Fruit fly (Drosophila melanogaster): Measurements from ENCODE around the gene CG31674.
A peak's percentile ranks its signal among the peaks of the same experiment; 100 is the strongest.

The CG31674 gene

DNA sequence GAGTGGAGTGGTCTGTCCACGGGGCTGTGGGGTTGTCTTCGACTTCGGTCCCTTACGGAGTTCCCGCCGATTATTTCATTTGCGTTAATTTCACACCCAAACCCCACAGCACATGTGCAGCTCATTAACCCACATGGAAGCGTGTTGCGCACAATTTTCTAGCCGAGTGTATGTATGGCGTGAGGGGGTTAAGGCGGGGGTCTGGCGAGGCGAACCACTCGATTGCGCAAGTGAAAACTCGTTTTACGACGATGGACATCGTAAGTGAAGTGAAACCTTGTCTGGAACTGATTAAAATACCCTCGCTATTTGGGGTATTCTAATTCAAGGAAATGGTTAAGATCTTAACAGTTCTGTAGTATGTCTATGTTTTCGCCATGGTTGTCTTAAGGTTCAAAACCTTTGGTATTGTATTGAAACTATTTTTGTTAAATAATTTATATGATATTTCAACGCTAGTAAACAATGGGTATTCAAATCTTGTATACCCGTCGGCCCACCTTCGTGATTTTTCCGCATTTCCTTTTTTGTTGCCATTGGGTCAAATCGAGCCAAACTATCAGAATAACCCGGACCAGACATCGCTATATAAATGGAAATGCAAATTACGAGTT lies 19.9 kb upstream of the CG31674 start (continued):
- TF ChIP-seq CG31441 (GFP tag; IDR thresholded peaks at IDR 0.05) (peak; percentile 66), H15 (GFP tag; IDR thresholded peaks at IDR 0.05) (peak; percentile 60; the same call in 2 of the 3 replicates), CG8359 (GFP tag; optimal IDR thresholded peaks at IDR 0.05; ENCODE audit: borderline replicate concordance) (no peak), CoRest (tag; optimal IDR thresholded peaks at IDR 0.05) (peak; percentile 38), usp (GFP tag; optimal IDR thresholded peaks at IDR 0.05) (no peak), az2 (GFP tag; optimal IDR thresholded peaks at IDR 0.05) (peak; percentile 45), BtbVII (GFP tag; optimal IDR thresholded peaks at IDR 0.05) (peak; percentile 46), hb (GFP tag; IDR thresholded peaks at IDR 0.05; ENCODE audit: partially characterized antibody) (no peak), CG10543 (GFP tag; optimal IDR thresholded peaks at IDR 0.05) (peak; percentile 31), gce (GFP tag; IDR thresholded peaks at IDR 0.05) (no peak), sna (GFP tag; IDR thresholded peaks at IDR 0.05; ENCODE audit: partially characterized antibody) (no peak), CG11085 (GFP tag; IDR thresholded peaks at IDR 0.05) (no peak), CG16779 (GFP tag; IDR thresholded peaks at IDR 0.05) (no peak), CG33557 (GFP tag; optimal IDR thresholded peaks at IDR 0.05) (no peak), Xrp1 (GFP tag; IDR thresholded peaks at IDR 0.05) (peak; percentile 51; the same call in 1 of the 2 replicates), CG11398 (GFP tag; optimal IDR thresholded peaks at IDR 0.05) (no peak), nau (GFP tag; optimal IDR thresholded peaks at IDR 0.05) (peak; percentile 18), Fer3 (tag; optimal IDR thresholded peaks at IDR 0.05) (peak; percentile 41), CG17912 (GFP tag; optimal IDR thresholded peaks at IDR 0.05) (no peak), eve (GFP tag; optimal IDR thresholded peaks at IDR 0.05) (peak in 1 of 2 experiments; percentile 68), cas (GFP tag; IDR thresholded peaks at IDR 0.05) (no peak), nerfin-1 (tag; optimal IDR thresholded peaks at IDR 0.05) (no peak), Sox102F (GFP tag; optimal IDR thresholded peaks at IDR 0.05) (peak; percentile 79), tup (GFP tag; optimal IDR thresholded peaks at IDR 0.05) (peak; percentile 11), bab2 (GFP tag; optimal IDR thresholded peaks at IDR 0.05) (no peak), CG34224 (GFP tag; IDR thresholded peaks at IDR 0.05; ENCODE audit: partially characterized antibody) (no peak), CG8765 (GFP tag; IDR thresholded peaks at IDR 0.05) (no peak), CG16863 (GFP tag; optimal IDR thresholded peaks at IDR 0.05) (no peak), fd3F (GFP tag; optimal IDR thresholded peaks at IDR 0.05) (peak; percentile 29), stwl (tag; optimal IDR thresholded peaks at IDR 0.05) (no peak), nerfin-2 (GFP tag; IDR thresholded peaks at IDR 0.05; ENCODE audit: partially characterized antibody) (no peak)

DNA sequence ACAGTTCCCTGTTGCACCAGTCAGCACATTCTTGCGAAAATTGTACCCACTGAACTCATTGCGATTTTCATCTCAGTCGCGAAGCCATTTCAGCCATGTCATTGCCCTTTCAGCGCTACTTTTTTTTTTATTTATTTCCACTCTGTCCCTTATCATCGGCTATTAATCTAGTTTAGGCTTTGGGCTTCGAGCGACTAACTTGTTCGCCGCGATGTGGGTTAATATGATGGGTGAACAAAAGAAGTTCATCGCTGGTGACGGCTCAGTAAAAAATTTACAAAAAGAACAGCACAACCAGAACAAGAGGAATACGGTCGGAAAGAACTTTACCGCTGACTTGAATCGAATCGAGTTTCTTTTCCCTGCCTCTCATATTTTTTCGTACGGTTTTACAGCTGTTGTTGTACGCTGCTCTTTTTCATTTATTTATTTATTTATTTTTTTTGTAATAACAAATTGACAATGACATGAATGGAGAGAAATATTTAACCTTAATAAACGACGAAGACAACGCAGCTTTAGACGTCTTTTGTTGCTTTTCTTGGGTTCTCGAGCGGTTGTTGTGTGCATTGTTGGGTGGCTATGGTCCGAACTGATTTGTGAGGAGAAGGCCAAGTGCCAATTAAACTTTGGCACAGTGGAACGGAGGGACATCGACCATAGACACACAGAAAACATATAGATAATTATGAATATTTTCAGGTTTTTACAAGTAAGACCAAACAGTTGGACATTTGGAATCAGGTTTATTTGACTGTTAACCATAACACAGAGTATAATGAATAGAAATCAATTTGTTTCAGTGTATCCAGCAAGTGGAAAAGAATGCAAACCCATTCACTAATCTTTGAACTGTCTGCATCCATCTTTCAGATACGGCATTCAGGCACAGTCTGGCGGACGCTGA lies 18.5 kb upstream of the CG31674 start:
- TF ChIP-seq slp2 (GFP tag; optimal IDR thresholded peaks at IDR 0.05) = no peak
- TF ChIP-seq knrl (GFP tag; IDR thresholded peaks at IDR 0.05; ENCODE audit: partially characterized antibody) = no peak
- no peak for TF ChIP-seq CG17359 (tag; optimal IDR thresholded peaks at IDR 0.05)
- 0 out of 4 replicates have a peak, but pooled peaks have one; percentile 52 for TF ChIP-seq chinmo (GFP tag; IDR thresholded peaks at IDR 0.05; ENCODE audit: partially characterized antibody)
- TF ChIP-seq hth (optimal IDR thresholded peaks at IDR 0.05) = no peak
- TF ChIP-seq esg (GFP tag; conservative IDR thresholded peaks at IDR 0.05) = no peak
- TF ChIP-seq NfI (GFP tag; optimal IDR thresholded peaks at IDR 0.05) = no peak
- no peak for TF ChIP-seq ATbp (GFP tag; optimal IDR thresholded peaks at IDR 0.05)
- TF ChIP-seq gsb (GFP tag; IDR thresholded peaks at IDR 0.05) = no peak
- no peak for TF ChIP-seq CG8290 (GFP tag; optimal IDR thresholded peaks at IDR 0.05)
- TF ChIP-seq CG8290 (tag; optimal IDR thresholded peaks at IDR 0.05) = peak in 1 of 2 experiments; percentile 30
- 0 out of 2 replicates have a peak, but pooled peaks have one; percentile 11 for TF ChIP-seq CG11696 (GFP tag; IDR thresholded peaks at IDR 0.05)
- no peak for TF ChIP-seq twi (tag; optimal IDR thresholded peaks at IDR 0.05)
- TF ChIP-seq Taf1 (GFP tag; IDR thresholded peaks at IDR 0.05) = no peak
- TF ChIP-seq Ada2b (GFP tag; IDR thresholded peaks at IDR 0.05) = 0 out of 2 replicates have a peak, but pooled peaks have one; percentile 20
- TF ChIP-seq abd-A (tag; optimal IDR thresholded peaks at IDR 0.05) = no peak
- TF ChIP-seq sd (tag; optimal IDR thresholded peaks at IDR 0.05) = peak; percentile 14
- TF ChIP-seq Med (GFP tag) = peak; percentile 42

All from whole organism, embryonic.